Fruit fly (Drosophila melanogaster) whole organism, wandering third instar larva: ENCODE results near the gene CG5521.

Experiments used
- Abd-B ChIP-seq: fragments of >200 bp; optimal IDR thresholded peaks from 2 replicates; lab custom pipeline; 2017; ENCODE audit warnings: missing biosample characterization, missing genetic modification characterization
- CG32264 ChIP-seq: fragments of 200-800 bp; sonication (Bioruptor generic); optimal IDR thresholded peaks from 2 replicates; lab custom pipeline; 2016; ENCODE audit warnings: missing biosample characterization, missing genetic modification characterization
- CrebA ChIP-seq: fragments of 200-800 bp; sonication (Bioruptor generic); optimal IDR thresholded peaks from 2 replicates; lab custom pipeline; 2016; ENCODE audit warnings: missing biosample characterization, mild to moderate bottlenecking, missing genetic modification characterization, borderline replicate concordance
- Dfd ChIP-seq: fragments of >200 bp; optimal IDR thresholded peaks from 2 replicates; lab custom pipeline; 2017; ENCODE audit warnings: missing biosample characterization, missing genetic modification characterization
- Dif ChIP-seq: fragments of 200-275, 200-300 bp; sonication (Bioruptor generic); optimal IDR thresholded peaks from 2 replicates; lab custom pipeline; 2018; ENCODE audit warnings: missing biosample characterization, missing genetic modification characterization; ENCODE audit not compliant: partially characterized antibody
- GATAd ChIP-seq: sonication (Bioruptor generic); optimal IDR thresholded peaks from 2 replicates; lab custom pipeline; 2016; ENCODE audit warnings: missing biosample characterization, missing genetic modification characterization
- HLH106 ChIP-seq: fragments of 200-800 bp; optimal IDR thresholded peaks from 3 replicates; lab custom pipeline; 2019; ENCODE audit warnings: missing biosample characterization, mild to moderate bottlenecking, missing genetic modification characterization, moderate library complexity
- Hnf4 ChIP-seq: fragments of 200-800 bp; sonication (Bioruptor generic); optimal IDR thresholded peaks from 2 replicates; lab custom pipeline; 2016; ENCODE audit warnings: missing biosample characterization, mild to moderate bottlenecking, missing genetic modification characterization
- Hr78 ChIP-seq: fragments of >200 bp; optimal IDR thresholded peaks from 2 replicates; lab custom pipeline; 2017; ENCODE audit warnings: missing biosample characterization, missing genetic modification characterization
- Hr83 ChIP-seq: fragments of 200-300 bp; sonication (Bioruptor generic); optimal IDR thresholded peaks from 2 replicates; lab custom pipeline; 2016; ENCODE audit warnings: missing biosample characterization, mild to moderate bottlenecking, missing genetic modification characterization, moderate library complexity; ENCODE audit not compliant: poor library complexity, severe bottlenecking
- Mio ChIP-seq: sonication (Bioruptor generic); optimal IDR thresholded peaks from 2 replicates; lab custom pipeline; 2016; ENCODE audit warnings: missing biosample characterization, missing genetic modification characterization
- N ChIP-seq: fragments of >200 bp; optimal IDR thresholded peaks from 2 replicates; lab custom pipeline; 2018; ENCODE audit warnings: missing biosample characterization, missing external identifiers, missing genetic modification characterization
- OdsH ChIP-seq: fragments of 200-800 bp; sonication (Bioruptor generic); optimal IDR thresholded peaks from 2 replicates; lab custom pipeline; 2016; ENCODE audit warnings: missing biosample characterization, mild to moderate bottlenecking, missing genetic modification characterization
- Rel ChIP-seq, 2 experiments: fragments of 200-800 bp; sonication (Bioruptor generic) in 1 of 2; optimal IDR thresholded peaks; 2 replicates in 1 of 2; 3 replicates in 1 of 2; lab custom pipeline; 2016 to 2019; ENCODE audit warnings: mild to moderate bottlenecking in 2 of 2, missing biosample characterization in 2 of 2, missing genetic modification characterization in 2 of 2, moderate library complexity in 1 of 2
- Sp1 ChIP-seq: fragments of 200-800 bp; sonication (Bioruptor generic); optimal IDR thresholded peaks from 3 replicates; lab custom pipeline; 2019; ENCODE audit warnings: missing biosample characterization, mild to moderate bottlenecking, missing genetic modification characterization, moderate library complexity
- Vsx2 ChIP-seq: fragments of 200-300, 225-300 bp; sonication (Bioruptor generic); optimal IDR thresholded peaks from 2 replicates; lab custom pipeline; 2018; ENCODE audit warnings: missing biosample characterization, missing genetic modification characterization; ENCODE audit not compliant: partially characterized antibody
- br ChIP-seq: fragments of 200-800 bp; sonication (Bioruptor generic); optimal IDR thresholded peaks from 2 replicates; lab custom pipeline; 2016; ENCODE audit warnings: missing biosample characterization, missing genetic modification characterization
- brk ChIP-seq: fragments of 200-800 bp; sonication (Bioruptor generic); optimal IDR thresholded peaks from 2 replicates; lab custom pipeline; 2016; ENCODE audit warnings: missing biosample characterization, mild to moderate bottlenecking, missing genetic modification characterization
- dl ChIP-seq, 2 experiments: fragments of 175-275, 200-275 bp in 1 of 2; fragments of 200-275 bp in 1 of 2; sonication (Bioruptor generic); optimal IDR thresholded peaks; lab custom pipeline; 2018; ENCODE audit warnings: mild to moderate bottlenecking in 2 of 2, missing biosample characterization in 2 of 2, missing genetic modification characterization in 2 of 2, moderate library complexity in 2 of 2; ENCODE audit not compliant: partially characterized antibody in 2 of 2, insufficient read depth in 1 of 2
- dsf ChIP-seq: sonication (Bioruptor generic); optimal IDR thresholded peaks from 2 replicates; lab custom pipeline; 2016; ENCODE audit warnings: missing biosample characterization, missing genetic modification characterization, borderline replicate concordance
- ey ChIP-seq: fragments of 200-800 bp; sonication (Bioruptor generic); optimal IDR thresholded peaks from 2 replicates; lab custom pipeline; 2016; ENCODE audit warnings: missing biosample characterization, missing genetic modification characterization
- foxo ChIP-seq, 2 experiments: fragments of 200-800 bp; sonication (Bioruptor generic); optimal IDR thresholded peaks; 2 replicates in 1 of 2; 3 replicates in 1 of 2; lab custom pipeline; 2016 to 2017; ENCODE audit warnings: missing biosample characterization in 2 of 2, missing genetic modification characterization in 2 of 2
- fru ChIP-seq: fragments of 200-800 bp; sonication (Bioruptor generic); optimal IDR thresholded peaks from 3 replicates; lab custom pipeline; 2016; ENCODE audit warnings: missing biosample characterization, mild to moderate bottlenecking, missing genetic modification characterization
- h ChIP-seq: fragments of 200-800 bp; sonication (Bioruptor generic); optimal IDR thresholded peaks from 3 replicates; lab custom pipeline; 2016; ENCODE audit warnings: missing biosample characterization, mild to moderate bottlenecking, missing genetic modification characterization
- pan ChIP-seq: fragments of >200 bp; optimal IDR thresholded peaks from 2 replicates; lab custom pipeline; 2017
- psq ChIP-seq: fragments of 200-800 bp; sonication (Bioruptor generic); optimal IDR thresholded peaks from 3 replicates; lab custom pipeline; 2017; ENCODE audit warnings: missing biosample characterization, mild to moderate bottlenecking, missing genetic modification characterization, moderate library complexity
- rgr ChIP-seq: fragments of 200-800 bp; sonication (Bioruptor generic); optimal IDR thresholded peaks from 3 replicates; lab custom pipeline; 2016; ENCODE audit warnings: missing biosample characterization, mild to moderate bottlenecking, missing genetic modification characterization
- sv ChIP-seq: fragments of 200-800 bp; sonication (Bioruptor generic); optimal IDR thresholded peaks from 3 replicates; lab custom pipeline; 2016; ENCODE audit warnings: missing biosample characterization, missing genetic modification characterization
- usp ChIP-seq: fragments of >200 bp; optimal IDR thresholded peaks from 2 replicates; lab custom pipeline; 2017; ENCODE audit warnings: missing biosample characterization, missing genetic modification characterization
- woc ChIP-seq: sonication (Bioruptor generic); optimal IDR thresholded peaks from 2 replicates; lab custom pipeline; 2016; ENCODE audit warnings: missing biosample characterization, mild to moderate bottlenecking, missing genetic modification characterization

The CG5521 gene

dm6 chr3R:26963747-26964174 is 3.0 kb upstream of the CG5521 start (continued):
- TF ChIP-seq brk (GFP tag; lab: Kevin White, UChicago) (no peak), rgr (peak; percentile 20), dsf (GFP tag; lab: Kevin White, UChicago) (no peak)
- TF ChIP-seq, all 38 proteins: peak for 15

dm6 chr3R:26964452-26965133 is 2.1 kb upstream of the CG5521 start, which contains the start of gene Tsp97E:
Gene Tsp97E, minus strand, starts transcription at chr3R:26964817.
- TF ChIP-seq fru (GFP tag; lab: Kevin White, UChicago) (peak; percentile 54), dl (GFP tag; optimal IDR thresholded peaks at IDR 0.05; lab: Kevin White, UChicago; ENCODE audit: insufficient read depth in 1 of 2, partially characterized antibody in 2 of 2) (no peak), CG32264 (GFP tag; lab: Kevin White, UChicago) (no peak), Sp1 (GFP tag; lab: Kevin White, UChicago) (peak; percentile 5), Hnf4 (peak; percentile 3), brk (GFP tag; lab: Kevin White, UChicago) (peak; percentile 25)

- TF ChIP-seq fru (GFP tag; lab: Kevin White, UChicago) (no peak), Vsx2 (GFP tag; lab: Kevin White, UChicago) (no peak), ey (GFP tag; lab: Kevin White, UChicago) (no peak), N (GFP tag; lab: Kevin White, UChicago) (no peak), h (GFP tag; lab: Kevin White, UChicago) (no peak), dsf (GFP tag; lab: Kevin White, UChicago) (no peak), psq (GFP tag; lab: Kevin White, UChicago) (no peak), GATAd (GFP tag; lab: Kevin White, UChicago) (no peak), foxo (GFP tag; optimal IDR thresholded peaks at IDR 0.05; lab: Kevin White, UChicago) (no peak), CG32264 (GFP tag; lab: Kevin White, UChicago) (no peak), Dif (no peak), sv (GFP tag; lab: Kevin White, UChicago) (no peak), CrebA (no peak), Rel (GFP tag; optimal IDR thresholded peaks at IDR 0.05; lab: Kevin White, UChicago) (no peak), Rel (tag; optimal IDR thresholded peaks at IDR 0.05; lab: Kevin White, UChicago) (no peak), Mio (GFP tag; lab: Kevin White, UChicago) (no peak), usp (GFP tag; lab: Kevin White, UChicago) (no peak), Hr78 (GFP tag; lab: Kevin White, UChicago) (no peak), br (GFP tag; lab: Kevin White, UChicago) (no peak), Abd-B (GFP tag; lab: Kevin White, UChicago) (no peak), Hr83 (GFP tag; lab: Kevin White, UChicago) (no peak)
Observed at dm6 chr3R:26966385-26966784, 345 bp upstream of the CG5521 start, which contains the start of gene Gr97a. Gene Gr97a, minus strand, starts transcription at chr3R:26966485.

- TF ChIP-seq Abd-B (GFP tag; lab: Kevin White, UChicago) (no peak), woc (GFP tag; lab: Kevin White, UChicago) (peak; percentile 32), rgr (peak; percentile 35), fru (GFP tag; lab: Kevin White, UChicago) (no peak), br (GFP tag; lab: Kevin White, UChicago) (no peak), Dfd (GFP tag; lab: Kevin White, UChicago) (no peak), foxo (GFP tag; optimal IDR thresholded peaks at IDR 0.05; lab: Kevin White, UChicago) (peak in 1 of 2 experiments; percentile 61), pan (lab: Kevin White, UChicago) (no peak), Hr83 (GFP tag; lab: Kevin White, UChicago) (no peak), HLH106 (tag; lab: Kevin White, UChicago) (peak; percentile 46), psq (GFP tag; lab: Kevin White, UChicago) (peak; percentile 63), OdsH (GFP tag; lab: Kevin White, UChicago) (peak; percentile 49), Mio (GFP tag; lab: Kevin White, UChicago) (no peak), CrebA (no peak), GATAd (GFP tag; lab: Kevin White, UChicago) (no peak), N (GFP tag; lab: Kevin White, UChicago) (no peak), dl (GFP tag; optimal IDR thresholded peaks at IDR 0.05; lab: Kevin White, UChicago; ENCODE audit: insufficient read depth in 1 of 2, partially characterized antibody in 2 of 2) (no peak), Dif (no peak), Sp1 (GFP tag; lab: Kevin White, UChicago) (peak; percentile 57), Hnf4 (peak; percentile 1)
Observed at dm6 chr3R:26967587-26968312, 1.0 kb downstream of the CG5521 start.
